Worm (Caenorhabditis elegans): ENCODE data around the gene T12G3.11.

The T12G3.11 gene

ce11 chrIV:12005090-12005770 is 24.3 kb downstream of the T12G3.11 start (continued):
- TF ChIP-seq nfyb-1 (GFP tag; IDR thresholded peaks at IDR 0.05) (no peak), unc-130 (GFP tag; optimal IDR thresholded peaks at IDR 0.05) (no peak), mel-28 (tag; optimal IDR thresholded peaks at IDR 0.05; ENCODE audit: borderline replicate concordance) (no peak), Y53F4B.3 (GFP tag; IDR thresholded peaks at IDR 0.05) (no peak), K11D2.4 (GFP tag; IDR thresholded peaks at IDR 0.05) (no peak), hlh-12 (tag; optimal IDR thresholded peaks at IDR 0.05) (peak; percentile 36), die-1 (tag; optimal IDR thresholded peaks at IDR 0.05) (peak; percentile 62), attf-5 (GFP tag; optimal IDR thresholded peaks at IDR 0.05) (no peak), let-526 (GFP tag; IDR thresholded peaks at IDR 0.05) (no peak), attf-6 (GFP tag; IDR thresholded peaks at IDR 0.05) (no peak), hmg-20 (GFP tag; IDR thresholded peaks at IDR 0.05) (no peak), lsy-27 (tag; optimal IDR thresholded peaks at IDR 0.05; ENCODE audit: borderline replicate concordance, insufficient read depth) (no peak), B0035.1 (tag; optimal IDR thresholded peaks at IDR 0.05) (no peak), B0261.1 (tag; optimal IDR thresholded peaks at IDR 0.05) (peak; percentile 63), lir-1 (GFP tag; conservative IDR thresholded peaks at IDR 0.05) (no peak), ets-4 (GFP tag; optimal IDR thresholded peaks at IDR 0.05) (no peak), xnd-1 (tag; optimal IDR thresholded peaks at IDR 0.05) (no peak), athp-1 (tag; optimal IDR thresholded peaks at IDR 0.05) (no peak), F52B5.7 (tag; optimal IDR thresholded peaks at IDR 0.05) (no peak), F57A8.1 (GFP tag; optimal IDR thresholded peaks at IDR 0.05) (peak; percentile 30), ztf-6 (GFP tag; IDR thresholded peaks at IDR 0.05) (no peak), pha-4 (tag; optimal IDR thresholded peaks at IDR 0.05) (no peak), ccch-3 (GFP tag; optimal IDR thresholded peaks at IDR 0.05) (no peak), F49E8.2 (tag; optimal IDR thresholded peaks at IDR 0.05; ENCODE audit: insufficient read depth) (no peak), mcd-1 (GFP tag; IDR thresholded peaks at IDR 0.05) (no peak), F33H1.4 (GFP tag; IDR thresholded peaks at IDR 0.05) (no peak), ceh-40 (GFP tag; IDR thresholded peaks at IDR 0.05) (no peak), B0019.2 (GFP tag; conservative IDR thresholded peaks at IDR 0.05) (no peak), F23B12.7 (tag; optimal IDR thresholded peaks at IDR 0.05; ENCODE audit: insufficient read depth) (peak; percentile 38), F10E7.11 (tag; optimal IDR thresholded peaks at IDR 0.05) (no peak), hlh-26 (GFP tag; conservative IDR thresholded peaks at IDR 0.05) (no peak), mxl-1 (tag; optimal IDR thresholded peaks at IDR 0.05) (no peak), C17E4.6 (GFP tag; IDR thresholded peaks at IDR 0.05) (no peak), lin-26 (GFP tag; IDR thresholded peaks at IDR 0.05) (peak; percentile 80), F22D6.2 (tag; optimal IDR thresholded peaks at IDR 0.05) (no peak), rcor-1 (GFP tag; IDR thresholded peaks at IDR 0.05) (no peak), dox-1 (GFP tag; IDR thresholded peaks at IDR 0.05) (peak; percentile 48; the same call in 1 of the 2 replicates), lin-54 (GFP tag; optimal IDR thresholded peaks at IDR 0.05) (peak; percentile 57), madf-8 (GFP tag; conservative IDR thresholded peaks at IDR 0.05) (no peak), bed-2 (GFP tag; IDR thresholded peaks at IDR 0.05) (no peak), nhr-80 (tag; optimal IDR thresholded peaks at IDR 0.05) (peak; percentile 32), Y53G8AR.9 (GFP tag; conservative IDR thresholded peaks at IDR 0.05) (no peak), Y67H2A.10 (GFP tag; conservative IDR thresholded peaks at IDR 0.05) (no peak), cebp-1 (GFP tag; IDR thresholded peaks at IDR 0.05) (no peak), cebp-1 (tag; optimal IDR thresholded peaks at IDR 0.05) (peak; percentile 35), chd-7 (tag; optimal IDR thresholded peaks at IDR 0.05) (peak; percentile 32), him-1 (tag; optimal IDR thresholded peaks at IDR 0.05) (peak; percentile 69), nhr-120 (GFP tag; IDR thresholded peaks at IDR 0.05) (no peak)

Measured in whole organism, young adult.